Fruit fly (Drosophila melanogaster): ENCODE results near the gene unc79.

- TF ChIP-seq CG8319 (GFP tag; optimal IDR thresholded peaks at IDR 0.05) (peak; percentile 56), fd59A (GFP tag; optimal IDR thresholded peaks at IDR 0.05) (peak; percentile 66)
These were observed 64.7 kb downstream of the unc79 start for dm6 chr3R:19181214-19181613.

Data from whole organism, prepupa.